Worm (Caenorhabditis elegans): ENCODE data around the gene mkk-4.

DNA sequence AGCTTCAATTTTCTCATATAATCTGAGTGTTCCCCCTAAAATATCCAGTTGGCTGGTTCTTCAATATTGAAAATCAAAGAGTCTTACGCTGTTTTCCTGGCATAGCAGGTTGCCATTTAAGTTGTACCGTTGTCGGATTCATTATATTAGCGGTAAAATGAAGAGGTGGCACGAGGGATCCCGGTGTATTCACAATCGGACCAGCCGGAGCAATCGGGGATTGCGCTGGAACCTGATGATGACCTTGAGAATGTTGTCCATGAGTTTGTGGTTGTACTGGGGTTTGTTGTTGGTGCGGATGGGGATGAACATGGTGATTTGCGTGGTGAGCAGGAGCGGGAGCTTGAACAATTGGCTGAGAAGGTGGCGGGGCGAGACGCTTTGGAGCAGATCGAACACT, 16.8 kb downstream of the mkk-4 start:
- no peak for TF ChIP-seq ceh-24 (tag; optimal IDR thresholded peaks at IDR 0.05)
- no peak for TF ChIP-seq C08G9.2 (tag; optimal IDR thresholded peaks at IDR 0.05)
- TF ChIP-seq ama-1 (optimal IDR thresholded peaks at IDR 0.05) = no peak
- TF ChIP-seq gmeb-2 (tag; optimal IDR thresholded peaks at IDR 0.05) = no peak
- TF ChIP-seq unc-86 (tag; optimal IDR thresholded peaks at IDR 0.05) = no peak
- TF ChIP-seq ceh-34 (tag; optimal IDR thresholded peaks at IDR 0.05) = no peak
- no peak for TF ChIP-seq nhr-11 (tag; optimal IDR thresholded peaks at IDR 0.05)
- no peak for TF ChIP-seq nfya-1 (tag; optimal IDR thresholded peaks at IDR 0.05)
- no peak for TF ChIP-seq hlh-8 (tag; optimal IDR thresholded peaks at IDR 0.05)
- no peak for TF ChIP-seq ets-4 (tag; optimal IDR thresholded peaks at IDR 0.05)

Measured in whole organism, late embryonic.